Fruit fly (Drosophila melanogaster): ENCODE results near the gene Fancd2.

The Fancd2 gene

DNA sequence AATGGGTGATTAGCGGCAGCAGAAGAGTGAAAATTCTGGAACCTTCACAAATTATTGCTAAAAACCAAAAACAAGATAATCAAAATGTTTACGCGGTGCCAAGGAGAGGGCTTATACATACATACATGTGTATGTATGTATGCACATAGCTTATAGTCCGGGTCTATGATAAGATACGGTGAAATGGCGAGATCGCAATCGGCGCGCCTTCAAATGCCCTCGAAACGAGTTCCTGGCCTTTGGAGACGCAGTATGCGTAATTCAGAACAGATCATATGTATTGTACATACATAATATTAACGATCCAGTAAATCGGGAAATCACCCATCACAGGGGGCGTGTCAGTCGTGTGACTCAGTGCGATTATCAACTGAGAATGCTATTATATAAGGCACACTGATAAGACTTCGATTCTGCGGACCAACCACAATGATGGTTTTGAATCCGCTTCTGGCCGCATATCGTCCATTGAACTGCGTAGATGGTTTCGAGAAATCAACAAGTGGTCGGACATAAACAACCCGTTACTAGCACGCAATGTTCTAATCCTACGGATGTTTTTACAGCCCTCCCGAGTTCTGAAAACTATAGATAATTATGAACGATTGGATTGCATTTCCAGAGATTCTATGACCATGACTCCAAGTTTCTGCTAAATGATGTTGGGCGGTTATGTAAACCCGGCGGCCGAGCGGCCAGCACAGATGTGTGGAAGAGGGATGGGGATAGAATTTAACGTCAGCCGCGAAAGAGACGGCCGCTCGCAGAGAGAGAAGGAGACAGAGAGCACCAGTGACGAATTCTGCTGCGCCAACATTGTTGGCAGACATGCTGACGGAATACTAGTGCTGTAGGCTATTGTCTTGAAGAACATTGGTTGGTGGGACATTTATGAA, 12.8 kb upstream of the Fancd2 start:
- no peak for TF ChIP-seq CG9705 (GFP tag; optimal IDR thresholded peaks at IDR 0.05)
- peak in 1 of 2 experiments; percentile 32 for TF ChIP-seq dl (GFP tag; optimal IDR thresholded peaks at IDR 0.05; ENCODE audit: insufficient read depth in 1 of 2, partially characterized antibody in 2 of 2)
- peak; percentile 51 for TF ChIP-seq br (GFP tag; optimal IDR thresholded peaks at IDR 0.05)
- TF ChIP-seq h (GFP tag; optimal IDR thresholded peaks at IDR 0.05): peak; percentile 23
- TF ChIP-seq Hr83 (GFP tag; optimal IDR thresholded peaks at IDR 0.05; ENCODE audit: poor library complexity, severe bottlenecking): peak; percentile 11
- TF ChIP-seq brk (GFP tag; optimal IDR thresholded peaks at IDR 0.05): no peak
- TF ChIP-seq Rel (GFP tag; optimal IDR thresholded peaks at IDR 0.05): no peak
- TF ChIP-seq Rel (tag; optimal IDR thresholded peaks at IDR 0.05): peak; percentile 100
- TF ChIP-seq Dif (GFP tag; optimal IDR thresholded peaks at IDR 0.05; ENCODE audit: partially characterized antibody): peak; percentile 58

- TF ChIP-seq sv (GFP tag; optimal IDR thresholded peaks at IDR 0.05) (no peak), Rel (GFP tag; optimal IDR thresholded peaks at IDR 0.05) (no peak), Rel (tag; optimal IDR thresholded peaks at IDR 0.05) (peak; percentile 53), jim (GFP tag; optimal IDR thresholded peaks at IDR 0.05) (no peak)
Measured at dm6 chr3R:20826929-20827328, 10.9 kb upstream of the Fancd2 start.

DNA sequence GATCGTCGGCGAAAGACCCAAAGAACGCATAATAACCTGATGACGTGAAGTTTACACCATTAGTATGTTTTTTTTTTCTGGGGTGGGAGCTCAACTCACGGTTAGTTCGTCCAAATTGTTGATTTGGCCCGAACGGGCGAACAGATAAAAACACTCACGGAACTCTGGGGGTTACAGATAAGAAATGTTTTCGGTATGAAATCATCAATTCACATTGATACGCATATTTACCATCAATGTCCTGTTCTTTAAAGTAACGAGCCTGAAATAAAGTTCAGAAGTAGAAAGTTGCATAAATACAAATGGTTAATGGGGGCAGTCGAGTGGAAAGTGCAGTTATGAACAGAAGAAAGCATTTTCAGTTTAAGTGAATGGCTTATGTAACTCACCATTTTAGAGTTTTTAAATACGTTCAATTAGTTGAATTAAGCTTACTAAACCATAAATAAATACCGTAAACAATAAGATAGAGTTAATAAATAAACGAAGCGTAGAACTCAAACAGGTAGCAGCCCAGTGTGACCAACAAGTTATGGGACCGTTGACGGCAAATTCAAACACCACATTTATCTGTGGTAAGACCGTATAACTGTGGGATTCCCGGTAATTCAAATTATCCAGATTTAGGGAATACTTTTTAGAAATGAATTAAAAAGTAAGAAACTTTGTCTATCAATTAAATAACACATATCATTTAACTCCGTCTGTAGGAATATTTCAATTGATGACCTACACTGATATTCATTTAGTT, 7.9 kb upstream of the Fancd2 start, which contains the start of gene CG17272:
TSS of gene CG17272 (minus strand) at position 536 of the 751 bp plus-strand sequence.
- no peak for TF ChIP-seq Rel (GFP tag; optimal IDR thresholded peaks at IDR 0.05)
- TF ChIP-seq Rel (tag; optimal IDR thresholded peaks at IDR 0.05): peak; percentile 100
- no peak for TF ChIP-seq pan (optimal IDR thresholded peaks at IDR 0.05)

DNA sequence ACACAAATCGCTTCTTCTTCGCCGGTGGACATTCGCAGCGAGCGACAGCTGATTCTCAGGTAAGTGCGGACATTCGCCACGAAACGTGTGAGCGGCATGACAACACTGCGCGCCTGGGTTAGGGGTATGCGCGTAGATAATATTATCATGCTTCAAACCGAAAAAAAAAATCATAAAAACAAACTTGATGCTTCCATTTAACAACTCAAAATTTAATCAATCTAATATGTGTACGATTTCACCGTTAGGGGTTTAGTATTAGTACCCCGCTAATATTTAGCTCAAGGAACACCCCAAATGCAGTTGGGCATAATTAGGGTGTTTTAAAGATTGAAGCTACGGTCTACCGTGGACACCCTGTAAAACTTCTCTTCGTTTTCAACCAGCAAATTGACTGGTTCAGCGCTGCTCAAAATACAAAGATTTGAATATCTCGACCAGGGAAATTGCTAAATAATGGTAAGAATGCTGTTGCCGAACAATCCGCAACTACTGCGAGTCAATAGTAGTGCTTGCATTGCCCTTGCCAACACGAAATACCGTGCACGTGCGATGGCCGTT, 5.9 kb upstream of the Fancd2 start, which contains the start of the genes CG17271 and RpS20:
TSS of gene CG17271 (minus strand) at position 34 of the 561 bp plus-strand sequence.
TSS of gene RpS20 (plus strand) at position 367 of the 561 bp plus-strand sequence.
- TF ChIP-seq sv (GFP tag; optimal IDR thresholded peaks at IDR 0.05) (peak; percentile 95), Dif (GFP tag; optimal IDR thresholded peaks at IDR 0.05; ENCODE audit: partially characterized antibody) (peak; percentile 89), Hr83 (GFP tag; optimal IDR thresholded peaks at IDR 0.05; ENCODE audit: poor library complexity, severe bottlenecking) (peak; percentile 87), Myc (optimal IDR thresholded peaks at IDR 0.05) (peak; percentile 61), Jra (GFP tag; optimal IDR thresholded peaks at IDR 0.05) (peak; percentile 91), Rel (GFP tag; optimal IDR thresholded peaks at IDR 0.05) (no peak), Rel (tag; optimal IDR thresholded peaks at IDR 0.05) (peak; percentile 74), HLH106 (tag; optimal IDR thresholded peaks at IDR 0.05) (peak; percentile 78), rgr (GFP tag; optimal IDR thresholded peaks at IDR 0.05) (peak; percentile 89), ey (GFP tag; optimal IDR thresholded peaks at IDR 0.05) (peak; percentile 91), Dfd (GFP tag; optimal IDR thresholded peaks at IDR 0.05) (no peak), brk (GFP tag; optimal IDR thresholded peaks at IDR 0.05) (no peak), Hnf4 (GFP tag; optimal IDR thresholded peaks at IDR 0.05) (peak; percentile 92), psq (GFP tag; optimal IDR thresholded peaks at IDR 0.05) (peak; percentile 67), dsf (GFP tag; optimal IDR thresholded peaks at IDR 0.05; ENCODE audit: borderline replicate concordance) (peak; percentile 66), foxo (GFP tag; optimal IDR thresholded peaks at IDR 0.05) (peak; percentile 4 to 94), woc (GFP tag; optimal IDR thresholded peaks at IDR 0.05) (peak; percentile 89), lola (GFP tag; optimal IDR thresholded peaks at IDR 0.05) (no peak), jim (GFP tag; optimal IDR thresholded peaks at IDR 0.05) (peak; percentile 18), sage (GFP tag; optimal IDR thresholded peaks at IDR 0.05) (no peak), Abd-B (GFP tag; optimal IDR thresholded peaks at IDR 0.05) (no peak), Vsx2 (GFP tag; optimal IDR thresholded peaks at IDR 0.05; ENCODE audit: partially characterized antibody) (peak; percentile 98), fru (GFP tag; optimal IDR thresholded peaks at IDR 0.05) (peak; percentile 91), Hr78 (GFP tag; optimal IDR thresholded peaks at IDR 0.05) (no peak), Sp1 (GFP tag; optimal IDR thresholded peaks at IDR 0.05) (peak; percentile 80), usp (GFP tag; optimal IDR thresholded peaks at IDR 0.05) (no peak), br (GFP tag; optimal IDR thresholded peaks at IDR 0.05) (peak; percentile 87), CG9705 (GFP tag; optimal IDR thresholded peaks at IDR 0.05) (peak; percentile 78), h (GFP tag; optimal IDR thresholded peaks at IDR 0.05) (peak; percentile 92), dmrt93B (GFP tag; optimal IDR thresholded peaks at IDR 0.05) (peak; percentile 68), tai (GFP tag; optimal IDR thresholded peaks at IDR 0.05) (no peak), Mio (GFP tag; optimal IDR thresholded peaks at IDR 0.05) (peak; percentile 37), CrebA (GFP tag; optimal IDR thresholded peaks at IDR 0.05; ENCODE audit: borderline replicate concordance) (no peak), N (GFP tag; optimal IDR thresholded peaks at IDR 0.05) (no peak), GATAd (GFP tag; optimal IDR thresholded peaks at IDR 0.05) (no peak), CG32264 (GFP tag; optimal IDR thresholded peaks at IDR 0.05) (peak; percentile 78), pan (optimal IDR thresholded peaks at IDR 0.05) (no peak), dl (GFP tag; optimal IDR thresholded peaks at IDR 0.05; ENCODE audit: insufficient read depth in 1 of 2, partially characterized antibody in 2 of 2) (peak in 1 of 2 experiments; percentile 78)

Measured in whole organism, wandering third instar larva.